Worm (Caenorhabditis elegans) whole organism, late embryonic: ENCODE results near the gene T04A8.7.
A peak's percentile ranks its signal among the peaks of the same experiment; 100 is the strongest.

Experiments
- C38D4.7 ChIP-seq: fragments of 200-800 bp; sonication (Bioruptor generic); optimal IDR thresholded peaks from 2 replicates; lab custom pipeline; 2018; ENCODE audit warnings: mild to moderate bottlenecking, missing genetic modification characterization, moderate library complexity, missing compliant biosample characterization
- F13H6.1 ChIP-seq: sonication (generic microtip); optimal IDR thresholded peaks from 2 replicates; lab custom pipeline; 2016; ENCODE audit warnings: missing genetic modification characterization, missing compliant biosample characterization
- T23F11.4 ChIP-seq: fragments of 200-800 bp; sonication (Bioruptor generic); optimal IDR thresholded peaks from 2 replicates; lab custom pipeline; 2018; ENCODE audit warnings: mild to moderate bottlenecking, missing genetic modification characterization, missing compliant biosample characterization
- Y22D7AL.16 ChIP-seq: sonication (generic microtip); optimal IDR thresholded peaks from 2 replicates; lab custom pipeline; 2016; ENCODE audit warnings: missing genetic modification characterization, missing compliant biosample characterization
- ahr-1 ChIP-seq: sonication (generic microtip); optimal IDR thresholded peaks from 2 replicates; lab custom pipeline; 2016; ENCODE audit warnings: missing genetic modification characterization, missing compliant biosample characterization
- ama-1 ChIP-seq: fragments of 150-350 bp; optimal IDR thresholded peaks from 2 replicates; lab custom pipeline; 2014
- ceh-14 ChIP-seq: sonication (generic microtip); optimal IDR thresholded peaks from 2 replicates; lab custom pipeline; 2016; ENCODE audit warnings: missing genotype, missing genetic modification characterization, missing compliant biosample characterization
- ceh-19 ChIP-seq: fragments of 200-800 bp; sonication (Bioruptor generic); optimal IDR thresholded peaks from 2 replicates; lab custom pipeline; 2018; ENCODE audit warnings: mild to moderate bottlenecking, missing genetic modification characterization, missing compliant biosample characterization
- ceh-2 ChIP-seq: sonication (generic microtip); optimal IDR thresholded peaks from 2 replicates; lab custom pipeline; 2016; ENCODE audit warnings: missing genotype, missing genetic modification characterization, missing compliant biosample characterization
- ceh-22 ChIP-seq: sonication (generic microtip); optimal IDR thresholded peaks from 2 replicates; lab custom pipeline; 2017; ENCODE audit warnings: missing biosample characterization, missing genetic modification characterization
- ceh-24 ChIP-seq: sonication (generic microtip); optimal IDR thresholded peaks from 2 replicates; lab custom pipeline; 2016; ENCODE audit warnings: mild to moderate bottlenecking, missing genetic modification characterization, missing compliant biosample characterization
- ceh-30 ChIP-seq: fragments of 150-350 bp; optimal IDR thresholded peaks from 2 replicates; lab custom pipeline; 2014; ENCODE audit warnings: missing biosample characterization, missing genetic modification characterization
- ceh-31 ChIP-seq: sonication (generic microtip); optimal IDR thresholded peaks from 2 replicates; lab custom pipeline; 2016; ENCODE audit warnings: missing genetic modification characterization, missing compliant biosample characterization
- ceh-34 ChIP-seq: sonication (generic microtip); optimal IDR thresholded peaks from 2 replicates; lab custom pipeline; 2016; ENCODE audit warnings: mild to moderate bottlenecking, missing genetic modification characterization, missing compliant biosample characterization
- ceh-48 ChIP-seq: sonication (generic microtip); optimal IDR thresholded peaks from 2 replicates; lab custom pipeline; 2016; ENCODE audit warnings: missing genetic modification characterization, inconsistent platforms, missing compliant biosample characterization
- ceh-6 ChIP-seq: fragments of 200-800 bp; sonication (Bioruptor generic); optimal IDR thresholded peaks from 2 replicates; lab custom pipeline; 2018; ENCODE audit warnings: mild to moderate bottlenecking, missing genetic modification characterization, missing compliant biosample characterization
- ceh-9 ChIP-seq: sonication (generic microtip); optimal IDR thresholded peaks from 2 replicates; lab custom pipeline; 2016; ENCODE audit warnings: mild to moderate bottlenecking, missing genetic modification characterization, inconsistent platforms, missing compliant biosample characterization
- che-1 ChIP-seq: sonication (generic microtip); optimal IDR thresholded peaks from 2 replicates; lab custom pipeline; 2016; ENCODE audit warnings: mild to moderate bottlenecking, missing genetic modification characterization, missing compliant biosample characterization
- dmd-4 ChIP-seq: sonication (generic microtip); optimal IDR thresholded peaks from 2 replicates; lab custom pipeline; 2016; ENCODE audit warnings: borderline replicate concordance, missing genetic modification characterization, missing compliant biosample characterization
- dve-1 ChIP-seq: sonication (generic microtip); optimal IDR thresholded peaks from 2 replicates; lab custom pipeline; 2017; ENCODE audit warnings: antibody characterized with exemption, mild to moderate bottlenecking, missing genetic modification characterization, missing compliant biosample characterization
- elt-2 ChIP-seq: sonication (generic microtip); optimal IDR thresholded peaks from 2 replicates; lab custom pipeline; 2016; ENCODE audit warnings: missing genetic modification reagents, missing genetic modification characterization, missing compliant biosample characterization
- ets-4 ChIP-seq: sonication (generic microtip); optimal IDR thresholded peaks from 2 replicates; lab custom pipeline; 2016; ENCODE audit warnings: missing genetic modification characterization, missing compliant biosample characterization
- eyg-1 ChIP-seq: sonication (generic microtip); optimal IDR thresholded peaks from 2 replicates; lab custom pipeline; 2016; ENCODE audit warnings: missing genotype, missing genetic modification characterization, missing compliant biosample characterization
- fax-1 ChIP-seq: sonication (generic microtip); optimal IDR thresholded peaks from 2 replicates; lab custom pipeline; 2016; ENCODE audit warnings: missing genotype, missing genetic modification characterization, missing compliant biosample characterization
- fkh-6 ChIP-seq: sonication (generic microtip); optimal IDR thresholded peaks from 2 replicates; lab custom pipeline; 2016; ENCODE audit warnings: missing genetic modification characterization, missing compliant biosample characterization
- hlh-13 ChIP-seq: fragments of 200-800 bp; sonication (Bioruptor generic); optimal IDR thresholded peaks from 2 replicates; lab custom pipeline; 2018; ENCODE audit warnings: mild to moderate bottlenecking, missing genetic modification characterization, missing compliant biosample characterization
- hlh-15 ChIP-seq: sonication (generic microtip); optimal IDR thresholded peaks from 2 replicates; lab custom pipeline; 2016; ENCODE audit warnings: missing genetic modification characterization, missing compliant biosample characterization
- hlh-30 ChIP-seq: sonication (generic microtip); optimal IDR thresholded peaks from 2 replicates; lab custom pipeline; 2017; ENCODE audit warnings: antibody characterized with exemption, missing genetic modification characterization, missing compliant biosample characterization; ENCODE audit not compliant: insufficient read depth
- lim-6 ChIP-seq: sonication (generic microtip); optimal IDR thresholded peaks from 2 replicates; lab custom pipeline; 2016; ENCODE audit warnings: missing genetic modification characterization, missing compliant biosample characterization
- lin-11 ChIP-seq: fragments of 200-800 bp; sonication (Bioruptor generic); optimal IDR thresholded peaks from 2 replicates; lab custom pipeline; 2018; ENCODE audit warnings: mild to moderate bottlenecking, missing genetic modification characterization, missing compliant biosample characterization
- madf-2 ChIP-seq: sonication (generic microtip); optimal IDR thresholded peaks from 2 replicates; lab custom pipeline; 2017; ENCODE audit warnings: missing genetic modification characterization, missing compliant biosample characterization
- mec-3 ChIP-seq: sonication (generic microtip); optimal IDR thresholded peaks from 2 replicates; lab custom pipeline; 2016; ENCODE audit warnings: borderline replicate concordance, missing genetic modification characterization, missing compliant biosample characterization
- nfya-1 ChIP-seq: sonication (generic microtip); optimal IDR thresholded peaks from 2 replicates; lab custom pipeline; 2017; ENCODE audit warnings: missing genetic modification characterization, mild to moderate bottlenecking, missing compliant biosample characterization, antibody characterized with exemption, moderate library complexity
- nhr-11 ChIP-seq: fragments of 150-350 bp; optimal IDR thresholded peaks from 2 replicates; lab custom pipeline; 2014; ENCODE audit warnings: missing biosample characterization, missing genetic modification characterization
- nhr-232 ChIP-seq: sonication (generic microtip); optimal IDR thresholded peaks from 2 replicates; lab custom pipeline; 2016; ENCODE audit warnings: missing genetic modification characterization, missing compliant biosample characterization
- npax-4 ChIP-seq: sonication (generic microtip); optimal IDR thresholded peaks from 2 replicates; lab custom pipeline; 2016; ENCODE audit warnings: missing genetic modification characterization, missing compliant biosample characterization
- odd-2 ChIP-seq: sonication (generic microtip); optimal IDR thresholded peaks from 2 replicates; lab custom pipeline; 2017; ENCODE audit warnings: antibody characterized with exemption, mild to moderate bottlenecking, missing genetic modification characterization, missing compliant biosample characterization
- pag-3 ChIP-seq: sonication (generic microtip); optimal IDR thresholded peaks from 2 replicates; lab custom pipeline; 2016; ENCODE audit warnings: missing compliant biosample characterization, missing genetic modification characterization, borderline replicate concordance
- pat-9 ChIP-seq: fragments of 200-800 bp; sonication (Bioruptor generic); optimal IDR thresholded peaks from 2 replicates; lab custom pipeline; 2018; ENCODE audit warnings: mild to moderate bottlenecking, missing genetic modification characterization, moderate library complexity, missing compliant biosample characterization
- pax-1 ChIP-seq: fragments of 150-350 bp; optimal IDR thresholded peaks from 2 replicates; lab custom pipeline; 2014; ENCODE audit warnings: missing biosample characterization, missing genetic modification characterization
- pha-2 ChIP-seq: sonication (generic microtip); optimal IDR thresholded peaks from 2 replicates; lab custom pipeline; 2017; ENCODE audit warnings: mild to moderate bottlenecking, missing genetic modification characterization, missing compliant biosample characterization
- rnt-1 ChIP-seq: sonication (generic microtip); optimal IDR thresholded peaks from 2 replicates; lab custom pipeline; 2016; ENCODE audit warnings: missing genetic modification characterization, missing compliant biosample characterization
- sdc-2 ChIP-seq: sonication (generic microtip); optimal IDR thresholded peaks from 2 replicates; lab custom pipeline; 2016; ENCODE audit warnings: missing genotype, missing genetic modification characterization, missing compliant biosample characterization
- sox-4 ChIP-seq: sonication (generic microtip); optimal IDR thresholded peaks from 2 replicates; lab custom pipeline; 2017; ENCODE audit warnings: mild to moderate bottlenecking, missing genetic modification characterization, inconsistent platforms, missing compliant biosample characterization
- syd-9 ChIP-seq: sonication (generic microtip); optimal IDR thresholded peaks from 2 replicates; lab custom pipeline; 2016; ENCODE audit warnings: mild to moderate bottlenecking, missing genetic modification characterization, moderate library complexity, missing compliant biosample characterization
- tbx-2 ChIP-seq: sonication (generic microtip); optimal IDR thresholded peaks from 2 replicates; lab custom pipeline; 2016; ENCODE audit warnings: missing genetic modification characterization, missing compliant biosample characterization
- tbx-7 ChIP-seq: sonication (generic microtip); optimal IDR thresholded peaks from 2 replicates; lab custom pipeline; 2016; ENCODE audit warnings: missing genotype, missing genetic modification characterization, missing compliant biosample characterization
- ttx-3 ChIP-seq: sonication (generic microtip); optimal IDR thresholded peaks from 2 replicates; lab custom pipeline; 2016; ENCODE audit warnings: missing genetic modification reagents, missing genetic modification characterization, missing compliant biosample characterization
- unc-3 ChIP-seq, 2 experiments: fragments of 200-800 bp in 1 of 2; sonication (Bioruptor generic) in 1 of 2; sonication (generic microtip) in 1 of 2; conservative IDR thresholded peaks in 1 of 2; optimal IDR thresholded peaks in 1 of 2; 2 replicates each; pipeline versions ENCODE4 v1.3.6 to Lab custom; 2016 to 2022; ENCODE audit warnings: missing compliant biosample characterization in 2 of 2, missing genetic modification characterization in 2 of 2, missing genetic modification reagents in 1 of 2
- unc-55 ChIP-seq: sonication (generic microtip); optimal IDR thresholded peaks from 2 replicates; lab custom pipeline; 2017; ENCODE audit warnings: missing biosample characterization, missing genetic modification reagents, missing genetic modification characterization
- unc-86 ChIP-seq: sonication (generic microtip); optimal IDR thresholded peaks from 2 replicates; lab custom pipeline; 2016; ENCODE audit warnings: missing genetic modification characterization, missing compliant biosample characterization
- zip-5 ChIP-seq: sonication (generic microtip); optimal IDR thresholded peaks from 2 replicates; lab custom pipeline; 2016; ENCODE audit warnings: missing genetic modification characterization, missing compliant biosample characterization
- ztf-16 ChIP-seq: sonication (generic microtip); optimal IDR thresholded peaks from 2 replicates; lab custom pipeline; 2017; ENCODE audit warnings: missing genetic modification characterization, missing compliant biosample characterization

Gene T04A8.7

DNA sequence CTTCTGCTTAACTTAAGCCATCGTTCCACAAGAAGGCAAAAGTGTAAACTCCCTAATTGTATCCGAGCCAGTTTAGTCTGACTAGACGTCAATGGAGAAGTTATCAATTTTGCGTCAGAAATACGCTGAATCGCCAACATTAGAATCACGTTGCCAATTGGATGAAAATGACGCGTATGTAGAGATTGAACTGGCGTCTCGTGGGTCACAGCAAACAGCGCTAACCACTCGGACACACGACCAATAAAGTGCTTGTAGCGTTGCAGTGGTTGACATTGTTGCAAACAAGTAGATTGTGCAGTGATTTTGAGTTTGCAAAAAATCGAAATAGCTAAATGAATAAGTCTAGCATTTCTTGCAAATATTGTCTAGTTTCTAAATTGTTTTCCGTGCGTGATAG is 5.6 kb upstream of the T04A8.7 start:
- peak; percentile 77 for TF ChIP-seq hlh-13 (GFP tag; lab: Kevin White, UChicago)
- no peak for TF ChIP-seq pag-3 (tag; lab: Kevin White, UChicago)
- TF ChIP-seq ceh-30 (tag; lab: Kevin White, UChicago): peak; percentile 51
- TF ChIP-seq unc-55 (GFP tag; lab: Kevin White, UChicago): no peak
- TF ChIP-seq ceh-48 (tag; lab: Kevin White, UChicago): peak; percentile 65
- TF ChIP-seq Y22D7AL.16 (tag; lab: Kevin White, UChicago): peak; percentile 63
- TF ChIP-seq madf-2: peak; percentile 84
- no peak for TF ChIP-seq tbx-7 (tag; lab: Kevin White, UChicago)
- TF ChIP-seq ahr-1 (tag; lab: Kevin White, UChicago): peak; percentile 69
- peak; percentile 25 for TF ChIP-seq ceh-24 (tag; lab: Kevin White, UChicago)
- TF ChIP-seq hlh-30 (tag; lab: Kevin White, UChicago): peak; percentile 69
- TF ChIP-seq nhr-232 (tag; lab: Kevin White, UChicago): peak; percentile 75
- TF ChIP-seq pax-1 (tag; lab: Kevin White, UChicago): no peak
- TF ChIP-seq ztf-16 (tag; lab: Kevin White, UChicago): peak; percentile 60
- TF ChIP-seq unc-3 (GFP tag; conservative IDR thresholded peaks at IDR 0.05; lab: Robert Waterston, UW): peak; percentile 40; the same call in 1 of the 2 replicates
- TF ChIP-seq unc-3 (tag; optimal IDR thresholded peaks at IDR 0.05; lab: Kevin White, UChicago): peak; percentile 61
- peak; percentile 62 for TF ChIP-seq sdc-2 (tag; lab: Kevin White, UChicago)
- peak; percentile 29 for TF ChIP-seq eyg-1 (tag; lab: Kevin White, UChicago)
- TF ChIP-seq sox-4: peak; percentile 72
- peak; percentile 63 for TF ChIP-seq pha-2 (tag; lab: Kevin White, UChicago)
- peak; percentile 83 for TF ChIP-seq elt-2 (tag; lab: Kevin White, UChicago)
- no peak for TF ChIP-seq odd-2 (tag; lab: Kevin White, UChicago)
- TF ChIP-seq syd-9: peak; percentile 80
- peak; percentile 74 for TF ChIP-seq C38D4.7 (GFP tag; lab: Kevin White, UChicago)
- peak; percentile 66 for TF ChIP-seq dmd-4 (tag; lab: Kevin White, UChicago)
- peak; percentile 77 for TF ChIP-seq ceh-34
- TF ChIP-seq fkh-6 (tag; lab: Kevin White, UChicago): peak; percentile 81
- peak; percentile 57 for TF ChIP-seq hlh-15 (tag; lab: Kevin White, UChicago)
- peak; percentile 74 for TF ChIP-seq pat-9
- TF ChIP-seq ets-4: peak; percentile 68
- TF ChIP-seq zip-5 (tag; lab: Kevin White, UChicago): peak; percentile 35
- TF ChIP-seq ceh-9: peak; percentile 62
- peak; percentile 65 for TF ChIP-seq npax-4 (tag; lab: Kevin White, UChicago)
- TF ChIP-seq tbx-2 (tag; lab: Kevin White, UChicago): peak; percentile 74
- TF ChIP-seq dve-1: peak; percentile 77
- TF ChIP-seq ttx-3 (tag; lab: Kevin White, UChicago): peak; percentile 75
- peak; percentile 63 for TF ChIP-seq T23F11.4 (GFP tag; lab: Kevin White, UChicago)
- peak; percentile 59 for TF ChIP-seq nfya-1
- peak; percentile 86 for TF ChIP-seq che-1
- TF ChIP-seq fax-1 (tag; lab: Kevin White, UChicago): peak; percentile 70
- peak; percentile 34 for TF ChIP-seq ceh-2
- peak; percentile 73 for TF ChIP-seq ceh-19
- peak; percentile 59 for TF ChIP-seq unc-86 (tag; lab: Kevin White, UChicago)
- TF ChIP-seq ceh-14 (tag; lab: Kevin White, UChicago): peak; percentile 45
- no peak for TF ChIP-seq ama-1 (lab: Kevin White, UChicago)
- no peak for TF ChIP-seq ceh-22
- TF ChIP-seq lin-11 (tag; lab: Kevin White, UChicago): peak; percentile 65
- TF ChIP-seq nhr-11 (tag; lab: Kevin White, UChicago): no peak
- TF ChIP-seq ceh-6 (GFP tag; lab: Kevin White, UChicago): peak; percentile 89
- TF ChIP-seq mec-3: no peak
- peak; percentile 31 for TF ChIP-seq F13H6.1 (tag; lab: Kevin White, UChicago)
- peak; percentile 30 for TF ChIP-seq ceh-31 (tag; lab: Kevin White, UChicago)
- TF ChIP-seq rnt-1 (tag; lab: Kevin White, UChicago): peak; percentile 62
- no peak for TF ChIP-seq lim-6 (tag; lab: Kevin White, UChicago)
